Fruit fly (Drosophila melanogaster): ENCODE measurements around the gene RpS14b.
A peak's percentile ranks its signal among the peaks of the same experiment; 100 is the strongest.

Gene RpS14b

dm6 chrX:7965761-7966555, 31.3 kb downstream of the RpS14b start:
- TF ChIP-seq Hr38 (GFP tag; optimal IDR thresholded peaks at IDR 0.05) (no peak), dac (GFP tag; optimal IDR thresholded peaks at IDR 0.05) (no peak), Ets21C (GFP tag; optimal IDR thresholded peaks at IDR 0.05) (no peak), CG32006 (GFP tag; optimal IDR thresholded peaks at IDR 0.05) (peak; percentile 55), salr (GFP tag; optimal IDR thresholded peaks at IDR 0.05) (no peak), CG10669 (GFP tag; optimal IDR thresholded peaks at IDR 0.05) (no peak), CG6854 (GFP tag; optimal IDR thresholded peaks at IDR 0.05) (no peak), achi (GFP tag; optimal IDR thresholded peaks at IDR 0.05) (peak; percentile 2), CG1621 (tag; optimal IDR thresholded peaks at IDR 0.05) (no peak), CG6163 (GFP tag; IDR thresholded peaks at IDR 0.05) (peak; percentile 69), lz (GFP tag; optimal IDR thresholded peaks at IDR 0.05) (no peak), CG3032 (tag; optimal IDR thresholded peaks at IDR 0.05) (no peak), CG3919 (GFP tag; optimal IDR thresholded peaks at IDR 0.05) (peak; percentile 20), ss (GFP tag; optimal IDR thresholded peaks at IDR 0.05) (no peak), CG31627 (GFP tag; optimal IDR thresholded peaks at IDR 0.05) (no peak), eg (GFP tag; IDR thresholded peaks at IDR 0.05) (peak; percentile 68; the same call in 2 of the 3 replicates), Sox102F (GFP tag; optimal IDR thresholded peaks at IDR 0.05) (no peak), svp (GFP tag) (peak; percentile 61), Hr39 (GFP tag; optimal IDR thresholded peaks at IDR 0.05) (no peak), cyc (GFP tag; optimal IDR thresholded peaks at IDR 0.05) (no peak), Gug (GFP tag; IDR thresholded peaks at IDR 0.05) (no peak; the same call in 1 of the 2 replicates), fd59A (GFP tag; optimal IDR thresholded peaks at IDR 0.05) (no peak), CG34406 (GFP tag; optimal IDR thresholded peaks at IDR 0.05) (no peak), CG9139 (GFP tag; optimal IDR thresholded peaks at IDR 0.05) (no peak), dsx (GFP tag; optimal IDR thresholded peaks at IDR 0.05; ENCODE audit: poor library complexity, severe bottlenecking) (no peak), OdsH (GFP tag; optimal IDR thresholded peaks at IDR 0.05) (no peak), Eip75B (GFP tag; optimal IDR thresholded peaks at IDR 0.05) (no peak), Sox15 (GFP tag; optimal IDR thresholded peaks at IDR 0.05) (no peak), Hr4 (GFP tag; optimal IDR thresholded peaks at IDR 0.05) (no peak), acj6 (GFP tag; optimal IDR thresholded peaks at IDR 0.05) (no peak), Blimp-1 (GFP tag; optimal IDR thresholded peaks at IDR 0.05) (no peak), CG6808 (GFP tag; optimal IDR thresholded peaks at IDR 0.05) (no peak), CG16779 (tag; optimal IDR thresholded peaks at IDR 0.05) (no peak), Smox (GFP tag; optimal IDR thresholded peaks at IDR 0.05) (no peak), CG4318 (GFP tag; optimal IDR thresholded peaks at IDR 0.05) (no peak), CG8119 (GFP tag; IDR thresholded peaks at IDR 0.05) (peak; percentile 60), CG8632 (GFP tag; optimal IDR thresholded peaks at IDR 0.05) (no peak), pdm3 (GFP tag; optimal IDR thresholded peaks at IDR 0.05) (no peak), CG8319 (GFP tag; optimal IDR thresholded peaks at IDR 0.05) (no peak), Eip93F (GFP tag; optimal IDR thresholded peaks at IDR 0.05) (no peak), Met (GFP tag; optimal IDR thresholded peaks at IDR 0.05) (no peak), fd85E (GFP tag; optimal IDR thresholded peaks at IDR 0.05) (no peak), CG11902 (GFP tag; optimal IDR thresholded peaks at IDR 0.05) (no peak), vri (GFP tag; optimal IDR thresholded peaks at IDR 0.05) (no peak), CG15336 (GFP tag; IDR thresholded peaks at IDR 0.05) (peak; percentile 39), Lpt (GFP tag; optimal IDR thresholded peaks at IDR 0.05) (no peak), Ets96B (tag; optimal IDR thresholded peaks at IDR 0.05) (no peak), spab (GFP tag; optimal IDR thresholded peaks at IDR 0.05) (no peak), CG6276 (GFP tag; optimal IDR thresholded peaks at IDR 0.05) (peak; percentile 34), Eip78C (GFP tag) (peak; percentile 33), CG10631 (GFP tag; optimal IDR thresholded peaks at IDR 0.05) (no peak)
